Worm (Caenorhabditis elegans): ENCODE data around the gene C29F9.9.

ce11 chrIII:147570-148076 lies 48.9 kb upstream of the C29F9.9 start, which contains the start of gene sqst-5:
- TF ChIP-seq egl-27 (tag; optimal IDR thresholded peaks at IDR 0.05) = no peak
- no peak for TF ChIP-seq F37D6.2 (tag; optimal IDR thresholded peaks at IDR 0.05)
- TF ChIP-seq nhr-111 (GFP tag; optimal IDR thresholded peaks at IDR 0.05) = no peak
- no peak for TF ChIP-seq daf-19 (GFP tag; conservative IDR thresholded peaks at IDR 0.05)
- TF ChIP-seq unc-130 (GFP tag; optimal IDR thresholded peaks at IDR 0.05) = no peak
- TF ChIP-seq jun-1 (tag; optimal IDR thresholded peaks at IDR 0.05) = no peak
- TF ChIP-seq ztf-11 (tag; optimal IDR thresholded peaks at IDR 0.05) = no peak
- no peak for TF ChIP-seq lsy-2 (tag; optimal IDR thresholded peaks at IDR 0.05)
- no peak for TF ChIP-seq nhr-76 (tag; optimal IDR thresholded peaks at IDR 0.05)
- no peak for TF ChIP-seq skn-1 (tag; optimal IDR thresholded peaks at IDR 0.05)

Data from whole organism, L4 larva.